Fruit fly (Drosophila melanogaster): ENCODE results near the gene CG44142.

Gene CG44142

DNA sequence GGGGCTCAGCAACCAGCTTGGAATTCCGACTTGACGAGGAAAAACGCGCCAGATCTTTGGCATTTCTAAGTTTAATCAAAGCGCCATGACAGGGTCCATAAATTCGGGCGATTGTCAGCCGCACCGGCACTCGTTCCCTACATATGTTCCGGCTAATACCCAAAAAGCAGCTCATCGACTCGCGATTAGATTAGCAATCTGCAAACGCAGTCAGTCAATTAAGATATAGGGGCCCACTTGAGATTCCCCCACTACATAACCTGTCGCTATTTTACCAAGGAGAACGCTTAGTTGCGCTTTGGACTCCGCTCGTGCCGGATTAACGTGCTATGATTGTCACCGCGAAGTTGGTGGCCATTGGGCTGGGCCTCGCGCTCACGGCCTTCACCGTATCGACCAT lies 18.5 kb downstream of the CG44142 start, which contains the start of gene CG8773:
TSS of gene CG8773 (plus strand) at position 288 of the 400 bp plus-strand sequence.
- TF ChIP-seq noc (tag; optimal IDR thresholded peaks at IDR 0.05), result peak; percentile 75

DNA sequence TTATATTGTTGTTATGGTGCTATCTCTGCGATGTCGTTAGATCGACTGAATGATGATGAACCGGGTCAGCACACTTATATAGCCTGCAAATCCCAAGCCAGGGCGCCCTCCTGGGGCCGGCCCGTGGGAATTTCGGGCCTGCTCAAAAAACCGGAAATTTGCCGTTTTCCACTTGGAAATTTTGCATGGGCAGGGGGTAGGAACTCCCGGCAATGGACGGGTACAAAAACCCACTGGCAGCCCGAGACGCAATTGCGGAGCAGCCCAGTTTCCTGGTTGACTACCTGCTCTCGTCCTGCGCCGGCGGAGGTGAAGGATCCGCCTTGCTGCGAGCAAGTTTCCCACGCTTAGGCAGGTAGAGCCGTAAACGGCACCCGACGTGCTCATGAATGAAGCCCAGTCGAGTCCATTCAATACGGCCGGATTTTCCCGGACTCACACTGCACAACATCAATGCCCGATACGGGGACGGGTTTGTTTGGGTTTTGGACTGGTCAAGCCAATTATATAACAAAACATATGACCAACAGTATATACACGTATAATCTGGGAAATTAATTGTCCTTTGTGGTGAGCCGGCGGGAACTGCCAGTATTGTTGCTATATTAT lies 19.7 kb downstream of the CG44142 start, which contains the start of gene wntD:
TSS of gene wntD (minus strand) at position 51 of the 609 bp plus-strand sequence.
- TF ChIP-seq noc (tag; optimal IDR thresholded peaks at IDR 0.05), result no peak

DNA sequence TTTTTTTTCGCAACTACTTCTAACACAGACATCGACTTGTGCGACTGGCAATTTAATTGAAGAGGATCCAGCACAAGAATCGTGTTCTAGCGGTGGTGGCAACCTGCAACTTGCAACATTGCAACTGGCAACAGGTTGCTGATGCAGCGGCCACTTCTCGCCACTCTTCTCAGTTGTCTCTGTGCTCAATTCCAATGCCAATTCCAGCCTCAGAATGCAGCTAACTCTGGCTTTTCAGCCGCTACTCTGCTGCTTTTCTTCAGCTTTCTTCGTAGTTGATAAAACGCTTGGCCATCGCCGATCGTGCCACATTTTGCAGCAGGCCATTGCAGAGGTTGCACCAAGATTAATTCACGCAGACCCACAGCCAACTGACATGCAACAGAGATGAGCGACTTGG lies 22.7 kb downstream of the CG44142 start, which contains the start of gene Osi22:
TSS of gene Osi22 (plus strand) at position 301 of the 400 bp plus-strand sequence.
- TF ChIP-seq noc (tag; optimal IDR thresholded peaks at IDR 0.05), result no peak

DNA sequence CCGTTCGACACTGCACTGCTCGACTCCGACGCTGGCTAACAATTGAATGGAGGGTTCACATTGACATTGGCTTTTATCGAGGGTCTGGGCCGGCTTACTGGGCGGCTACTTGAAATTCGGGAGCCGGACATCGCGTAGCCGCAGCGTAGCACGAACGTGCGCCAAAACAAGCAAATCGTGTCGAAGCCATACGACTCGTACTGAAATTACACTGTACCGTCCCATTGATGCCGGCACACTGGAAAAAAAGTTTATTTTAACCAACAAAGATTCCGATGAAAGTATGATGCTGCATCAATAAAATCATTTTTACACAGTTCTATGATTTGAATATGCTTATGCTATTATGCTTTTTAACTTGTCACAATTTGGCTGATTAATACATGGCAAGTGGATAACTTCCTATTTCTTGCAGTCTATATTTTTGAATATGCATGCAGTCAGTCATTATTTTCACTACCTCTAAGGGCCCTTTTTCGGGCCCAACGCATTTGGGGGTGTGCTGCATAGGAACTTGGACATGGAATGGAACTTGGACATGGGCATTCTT lies 24.1 kb downstream of the CG44142 start, which contains the start of gene apn:
TSS of gene apn (minus strand) at position 51 of the 550 bp plus-strand sequence.
- TF ChIP-seq noc (tag; optimal IDR thresholded peaks at IDR 0.05), result no peak

DNA sequence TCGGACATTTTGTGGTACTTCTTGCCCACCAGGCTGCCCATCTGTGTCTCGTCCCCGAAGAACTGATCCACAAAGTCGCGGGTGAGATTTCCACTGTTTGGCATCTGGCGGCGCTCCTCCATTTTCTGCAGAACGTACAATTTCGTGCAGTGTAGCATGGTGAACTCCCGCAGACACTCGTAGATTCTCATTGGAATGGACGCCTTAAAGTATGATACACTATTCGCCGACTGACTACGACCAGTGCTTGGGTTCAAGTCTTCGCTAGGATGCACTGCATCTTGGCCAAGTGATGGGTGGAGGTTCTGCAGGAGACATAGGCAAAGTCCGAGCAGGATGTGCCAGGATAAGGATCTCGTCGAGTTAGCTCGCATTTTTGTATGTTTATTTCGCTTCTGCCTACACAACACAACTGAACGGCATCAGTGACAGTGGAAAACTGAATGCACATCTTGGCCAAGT lies 26.8 kb downstream of the CG44142 start, which contains the start of gene CG15888:
TSS of gene CG15888 (minus strand) at position 412 of the 462 bp plus-strand sequence.
- TF ChIP-seq noc (tag; optimal IDR thresholded peaks at IDR 0.05), result no peak

DNA sequence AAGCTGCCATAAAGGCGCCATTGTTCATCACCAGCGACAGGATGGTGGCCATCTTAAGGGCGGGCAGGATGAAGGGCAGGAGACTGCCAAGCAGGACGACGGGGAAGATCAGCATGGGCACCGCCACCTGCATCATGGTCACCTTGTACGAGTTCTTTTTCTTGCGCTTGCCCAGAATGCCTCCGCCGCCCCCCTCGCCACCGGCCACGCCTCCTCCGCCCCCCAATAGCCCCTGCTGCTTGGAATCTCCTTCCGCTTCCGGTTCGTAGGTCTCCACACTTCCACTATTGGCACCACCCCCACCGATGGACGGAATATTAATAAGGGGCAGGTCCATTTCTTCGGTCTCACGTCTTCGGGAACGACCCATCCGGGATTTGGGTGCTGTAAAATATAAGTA lies 27.9 kb downstream of the CG44142 start:
- no peak for TF ChIP-seq noc (tag; optimal IDR thresholded peaks at IDR 0.05)

DNA sequence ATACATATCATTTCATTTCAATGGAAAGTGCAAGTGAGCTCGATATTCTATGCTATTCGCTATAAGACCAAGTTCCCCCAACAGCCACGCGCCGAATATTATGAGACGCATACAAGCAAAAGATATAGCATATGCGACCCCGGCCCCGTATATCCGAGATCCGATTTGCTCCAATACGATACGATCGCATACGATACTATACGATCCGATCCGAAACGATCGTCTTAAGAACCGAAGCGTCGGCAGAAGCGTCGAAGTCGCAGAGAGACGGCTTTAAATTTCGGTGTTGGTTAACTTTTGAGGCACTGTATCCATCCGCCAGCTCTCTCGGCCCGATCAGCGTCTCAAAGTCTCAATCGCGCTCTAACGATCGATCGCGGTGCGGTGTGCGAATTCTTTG lies 33.6 kb downstream of the CG44142 start, which contains the start of gene CG8630:
TSS of gene CG8630 (plus strand) at position 303 of the 400 bp plus-strand sequence.
- TF ChIP-seq noc (tag; optimal IDR thresholded peaks at IDR 0.05), result no peak

DNA sequence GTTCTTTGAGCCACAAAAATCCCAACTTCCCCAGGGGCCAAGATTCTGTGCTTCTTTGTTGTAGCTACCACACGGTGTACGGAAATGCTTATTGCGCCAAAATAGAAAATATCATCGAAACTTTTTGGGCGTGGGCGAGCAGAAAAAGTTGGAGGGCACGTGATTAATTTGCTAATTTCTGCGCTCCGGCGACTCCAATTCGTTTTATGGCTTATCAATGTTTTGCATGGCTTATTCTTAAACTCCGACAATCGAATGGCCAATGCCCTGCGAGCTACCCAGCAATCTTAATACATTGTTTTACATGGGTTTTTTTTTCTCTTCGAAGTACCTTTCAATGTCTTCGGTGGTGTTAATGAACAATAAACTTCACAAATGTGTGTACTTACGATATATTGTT lies 37.5 kb downstream of the CG44142 start:
- TF ChIP-seq noc (tag; optimal IDR thresholded peaks at IDR 0.05), result no peak

DNA sequence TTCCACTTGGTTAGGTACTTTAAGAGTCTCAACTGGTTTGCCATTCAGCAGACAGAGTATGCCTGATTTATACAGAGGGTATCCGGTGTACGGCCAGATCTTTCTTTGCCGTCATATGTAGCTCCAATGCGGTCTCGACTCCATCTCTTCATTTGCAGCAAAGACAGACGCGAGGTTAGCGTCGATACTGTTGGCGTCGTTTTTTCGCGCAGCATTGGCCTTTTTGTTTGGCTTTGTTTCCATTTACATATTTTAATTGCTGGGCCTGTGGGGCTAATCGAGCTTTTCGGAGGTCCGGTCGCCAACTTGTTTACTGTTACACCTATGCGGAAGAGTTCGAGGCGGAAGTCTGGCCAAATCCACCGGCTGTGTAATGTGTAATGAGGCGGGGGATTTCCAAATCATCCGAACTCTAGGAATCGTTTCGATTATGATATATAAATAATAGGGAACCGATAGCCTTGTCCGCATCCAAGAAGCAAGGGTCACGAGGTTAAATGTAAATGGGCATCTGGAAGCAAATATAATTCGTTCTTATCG lies 38.7 kb downstream of the CG44142 start:
- TF ChIP-seq noc (tag; optimal IDR thresholded peaks at IDR 0.05), result no peak

DNA sequence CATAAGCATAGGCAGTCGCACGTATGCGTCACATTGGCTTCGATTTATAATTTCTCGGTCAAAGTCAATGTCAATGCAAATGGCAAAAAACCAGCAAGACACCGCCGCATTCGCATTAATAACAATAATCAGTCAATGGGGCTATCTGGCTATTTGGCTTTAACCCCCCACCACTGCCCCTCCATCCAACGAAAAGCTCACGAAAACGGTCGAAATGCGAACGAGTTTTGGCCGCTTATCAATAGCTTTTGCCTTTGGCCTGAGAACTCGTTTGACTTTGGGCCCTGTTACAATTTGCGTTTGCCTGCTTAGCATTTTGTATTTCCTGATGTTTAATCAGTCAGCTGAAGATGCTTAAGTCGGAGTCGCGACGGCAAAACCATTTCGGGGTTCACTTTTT lies 39.5 kb downstream of the CG44142 start:
- no peak for TF ChIP-seq noc (tag; optimal IDR thresholded peaks at IDR 0.05)

DNA sequence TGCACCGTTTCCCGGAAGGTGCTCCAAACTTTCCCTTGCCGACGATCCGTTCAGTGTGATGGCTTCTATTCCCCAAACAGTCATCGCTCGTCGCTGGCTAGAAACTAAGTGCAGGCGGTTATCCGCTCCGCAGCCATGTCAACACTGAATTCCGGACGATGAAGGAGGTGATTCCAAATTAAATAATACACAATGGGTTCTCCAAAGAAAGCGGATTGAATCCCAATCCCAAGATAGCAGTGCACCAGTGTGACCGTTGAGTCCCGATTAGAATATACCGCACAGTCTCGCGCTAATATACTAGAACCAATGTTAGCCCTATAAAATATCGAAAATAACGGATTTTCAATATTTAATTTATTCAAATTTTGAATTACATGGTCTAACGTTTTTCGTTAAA lies 41.2 kb downstream of the CG44142 start, which contains the start of gene TBC1D5:
TSS of gene TBC1D5 (minus strand) at position 254 of the 400 bp plus-strand sequence.
- TF ChIP-seq noc (tag; optimal IDR thresholded peaks at IDR 0.05), result no peak

DNA sequence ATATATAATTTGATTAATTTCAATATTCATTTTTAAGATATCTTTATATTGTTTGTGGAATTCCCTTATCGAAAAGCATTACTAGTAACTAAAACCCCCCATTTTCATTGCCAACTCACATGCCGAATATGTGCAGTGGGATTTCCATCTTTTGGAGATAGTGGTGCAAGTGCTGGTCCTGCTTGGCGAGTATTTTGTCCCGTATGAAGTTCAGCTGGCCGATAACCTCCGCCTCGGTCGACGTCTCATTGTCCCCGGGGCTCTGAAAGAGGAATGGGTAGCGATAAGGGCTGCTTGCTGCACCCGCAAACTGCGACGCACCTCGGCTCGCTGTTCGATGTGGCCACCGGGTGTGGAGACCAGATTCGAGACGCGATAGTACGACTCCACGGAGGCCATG lies 42.3 kb downstream of the CG44142 start:
- no peak for TF ChIP-seq noc (tag; optimal IDR thresholded peaks at IDR 0.05)

DNA sequence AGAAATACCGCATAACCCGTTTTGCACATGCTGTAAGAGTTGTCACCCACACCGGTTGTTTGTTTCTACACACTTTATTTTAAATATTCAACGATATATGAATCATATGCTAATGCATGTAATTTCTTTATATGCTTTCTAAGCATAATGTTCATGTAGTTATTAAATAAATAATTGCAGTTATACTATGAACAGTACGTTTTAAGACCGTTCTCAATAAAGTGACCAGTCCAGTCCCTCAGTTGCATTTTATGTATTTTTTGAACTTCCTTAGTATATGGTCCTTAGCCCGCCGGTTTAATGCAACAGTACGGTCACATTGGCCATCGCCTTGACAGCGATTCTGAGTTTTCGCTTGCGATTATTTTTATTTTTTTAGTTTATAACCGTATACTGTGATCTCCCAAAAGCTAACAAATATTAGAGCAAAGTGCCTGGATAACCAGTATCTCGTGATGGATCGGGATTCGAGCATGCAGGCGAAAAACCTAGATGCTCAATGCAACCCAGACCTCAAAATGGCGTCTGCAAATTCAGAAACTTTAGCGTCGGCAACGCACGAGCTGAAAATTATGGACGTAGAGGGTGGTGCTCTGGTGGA lies 48.8 kb downstream of the CG44142 start, which contains the start of gene Ravus:
TSS of gene Ravus (minus strand) at position 1 of the 601 bp plus-strand sequence.
- peak; percentile 72 for TF ChIP-seq noc (tag; optimal IDR thresholded peaks at IDR 0.05)

Measured in whole organism, larva.